Worm (Caenorhabditis elegans): Measurements from ENCODE around the gene sdz-33.

Gene sdz-33

DNA sequence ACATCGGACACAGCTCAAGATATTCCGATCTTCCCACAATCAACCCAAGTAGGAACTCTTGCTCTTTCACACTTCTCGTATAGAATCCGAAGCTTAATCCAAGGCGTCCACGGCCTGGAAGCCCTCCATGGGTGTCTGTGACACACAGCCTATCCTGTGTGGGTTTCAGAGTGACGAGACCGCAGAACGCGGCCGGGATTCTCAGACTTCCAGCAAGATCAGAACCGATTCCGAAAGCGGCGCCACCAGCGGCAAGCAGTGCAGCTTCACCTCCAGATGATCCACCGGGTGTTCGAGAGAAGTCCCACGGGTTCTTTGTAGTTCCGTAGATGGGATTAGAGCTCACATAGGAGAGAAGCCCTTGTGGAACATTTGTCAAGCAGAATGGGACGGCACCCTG, 4.5 kb upstream of the sdz-33 start:
- TF ChIP-seq unc-42 (tag; optimal IDR thresholded peaks at IDR 0.05): no peak
- no peak for TF ChIP-seq hlh-13 (GFP tag; optimal IDR thresholded peaks at IDR 0.05)
- no peak for TF ChIP-seq pha-4 (tag; optimal IDR thresholded peaks at IDR 0.05)
- TF ChIP-seq Y22D7AL.16 (tag; optimal IDR thresholded peaks at IDR 0.05): no peak
- TF ChIP-seq gmeb-2 (tag; optimal IDR thresholded peaks at IDR 0.05): no peak
- no peak for TF ChIP-seq ceh-6 (GFP tag; optimal IDR thresholded peaks at IDR 0.05)
- no peak for TF ChIP-seq ceh-22 (tag; optimal IDR thresholded peaks at IDR 0.05)
- no peak for TF ChIP-seq unc-86 (tag; optimal IDR thresholded peaks at IDR 0.05)
- no peak for TF ChIP-seq fax-1 (tag; optimal IDR thresholded peaks at IDR 0.05)
- no peak for TF ChIP-seq nhr-11 (tag; optimal IDR thresholded peaks at IDR 0.05)
- no peak for TF ChIP-seq ceh-2 (tag; optimal IDR thresholded peaks at IDR 0.05)
- no peak for TF ChIP-seq ceh-24 (tag; optimal IDR thresholded peaks at IDR 0.05)
- TF ChIP-seq ahr-1 (tag; optimal IDR thresholded peaks at IDR 0.05): no peak

DNA sequence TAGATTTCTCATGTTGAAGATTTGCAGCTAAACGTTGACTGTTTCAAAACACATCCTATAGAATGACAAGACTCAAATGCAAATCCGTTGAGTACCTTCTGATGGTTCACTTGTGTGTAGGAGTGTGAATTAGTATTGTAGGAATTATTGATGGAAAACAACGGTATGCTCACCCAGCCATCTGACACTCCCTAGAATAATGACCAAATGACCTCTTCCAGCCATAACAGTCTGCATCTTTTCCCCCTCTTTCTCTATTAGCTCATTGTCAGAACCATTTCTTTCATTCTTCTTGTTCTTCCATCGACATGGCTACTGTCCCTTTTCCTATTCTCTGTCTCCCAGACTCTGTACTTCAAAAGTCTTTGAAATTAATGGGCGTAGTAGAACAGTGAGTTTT, 1.4 kb downstream of the sdz-33 start, which contains the start of gene fbxb-24:
Gene fbxb-24 (plus strand): TSS at position 301 of the 400 bp plus-strand sequence.
- TF ChIP-seq zip-5 (tag; optimal IDR thresholded peaks at IDR 0.05) (no peak), ref-2 (tag; optimal IDR thresholded peaks at IDR 0.05) (no peak), ceh-34 (tag; optimal IDR thresholded peaks at IDR 0.05) (no peak), ceh-6 (GFP tag; optimal IDR thresholded peaks at IDR 0.05) (no peak), ztf-16 (tag; optimal IDR thresholded peaks at IDR 0.05) (no peak), fax-1 (tag; optimal IDR thresholded peaks at IDR 0.05) (no peak), npax-4 (tag; optimal IDR thresholded peaks at IDR 0.05) (no peak), ceh-31 (tag; optimal IDR thresholded peaks at IDR 0.05) (no peak), pha-2 (tag; optimal IDR thresholded peaks at IDR 0.05) (no peak), unc-86 (tag; optimal IDR thresholded peaks at IDR 0.05) (no peak), syd-9 (tag; optimal IDR thresholded peaks at IDR 0.05) (no peak), pax-1 (tag; optimal IDR thresholded peaks at IDR 0.05) (no peak), nhr-232 (tag; optimal IDR thresholded peaks at IDR 0.05) (no peak)

DNA sequence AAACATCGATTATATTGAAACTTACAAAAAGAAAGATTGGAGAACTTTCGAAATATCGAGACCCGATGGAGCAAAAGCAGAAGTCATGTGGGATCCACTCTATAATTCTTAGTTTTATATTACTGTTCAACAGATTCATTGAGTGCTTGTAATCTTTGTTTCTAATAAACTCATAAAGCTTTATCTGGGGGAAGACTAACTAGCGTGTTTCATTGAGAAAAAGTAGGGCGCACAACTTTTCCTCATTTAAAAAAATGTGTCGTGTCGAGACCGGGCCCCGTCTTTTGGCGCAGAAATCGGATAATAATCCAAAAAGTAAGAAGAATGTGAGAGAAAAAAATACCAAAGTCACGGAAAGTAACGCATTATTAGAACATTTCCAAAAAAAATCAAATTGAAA, 2.5 kb downstream of the sdz-33 start, which contains the start of gene faah-4:
Gene faah-4 (minus strand): TSS at position 101 of the 400 bp plus-strand sequence.
- TF ChIP-seq hlh-13 (GFP tag; optimal IDR thresholded peaks at IDR 0.05): no peak
- no peak for TF ChIP-seq pax-1 (tag; optimal IDR thresholded peaks at IDR 0.05)
- TF ChIP-seq ceh-9 (tag; optimal IDR thresholded peaks at IDR 0.05): no peak
- TF ChIP-seq unc-55 (GFP tag; optimal IDR thresholded peaks at IDR 0.05): no peak
- no peak for TF ChIP-seq C08G9.2 (tag; optimal IDR thresholded peaks at IDR 0.05)
- no peak for TF ChIP-seq ceh-19 (GFP tag; optimal IDR thresholded peaks at IDR 0.05)
- TF ChIP-seq ceh-30 (tag; optimal IDR thresholded peaks at IDR 0.05): no peak
- TF ChIP-seq fax-1 (tag; optimal IDR thresholded peaks at IDR 0.05): no peak
- no peak for TF ChIP-seq C38D4.7 (GFP tag; optimal IDR thresholded peaks at IDR 0.05)
- TF ChIP-seq K09A11.1 (tag; optimal IDR thresholded peaks at IDR 0.05; ENCODE audit: insufficient read depth): no peak
- TF ChIP-seq F13H6.1 (tag; optimal IDR thresholded peaks at IDR 0.05): no peak

DNA sequence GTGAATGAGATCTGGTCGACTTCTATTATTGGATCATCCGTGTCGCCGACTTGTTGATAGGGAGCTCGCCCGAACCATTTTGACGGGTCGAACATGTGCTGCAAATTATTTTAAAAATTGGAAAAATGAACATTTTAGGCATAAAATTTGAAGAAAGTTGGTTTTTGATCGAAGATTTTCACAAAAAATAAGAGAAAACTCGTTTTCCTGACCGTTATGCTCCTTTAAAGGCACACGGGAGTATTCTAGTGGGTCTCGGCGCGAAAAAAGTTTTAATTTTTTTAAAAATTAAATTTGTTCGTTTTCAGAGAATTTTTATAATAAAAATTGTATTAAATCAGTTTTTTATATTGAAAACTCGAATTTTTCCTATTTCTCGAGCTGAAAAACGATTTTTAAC, 6.9 kb downstream of the sdz-33 start, which contains the start of gene Y56A3A.16:
Gene Y56A3A.16 (minus strand): TSS at position 101 of the 400 bp plus-strand sequence.
- no peak for TF ChIP-seq ceh-14 (tag; optimal IDR thresholded peaks at IDR 0.05)
- TF ChIP-seq ceh-48 (tag; optimal IDR thresholded peaks at IDR 0.05): no peak
- no peak for TF ChIP-seq pha-2 (tag; optimal IDR thresholded peaks at IDR 0.05)
- TF ChIP-seq ahr-1 (tag; optimal IDR thresholded peaks at IDR 0.05): no peak
- no peak for TF ChIP-seq C08G9.2 (tag; optimal IDR thresholded peaks at IDR 0.05)
- TF ChIP-seq gmeb-2 (tag; optimal IDR thresholded peaks at IDR 0.05): no peak
- no peak for TF ChIP-seq zip-5 (tag; optimal IDR thresholded peaks at IDR 0.05)
- TF ChIP-seq ceh-24 (tag; optimal IDR thresholded peaks at IDR 0.05): no peak
- no peak for TF ChIP-seq npax-4 (tag; optimal IDR thresholded peaks at IDR 0.05)

DNA sequence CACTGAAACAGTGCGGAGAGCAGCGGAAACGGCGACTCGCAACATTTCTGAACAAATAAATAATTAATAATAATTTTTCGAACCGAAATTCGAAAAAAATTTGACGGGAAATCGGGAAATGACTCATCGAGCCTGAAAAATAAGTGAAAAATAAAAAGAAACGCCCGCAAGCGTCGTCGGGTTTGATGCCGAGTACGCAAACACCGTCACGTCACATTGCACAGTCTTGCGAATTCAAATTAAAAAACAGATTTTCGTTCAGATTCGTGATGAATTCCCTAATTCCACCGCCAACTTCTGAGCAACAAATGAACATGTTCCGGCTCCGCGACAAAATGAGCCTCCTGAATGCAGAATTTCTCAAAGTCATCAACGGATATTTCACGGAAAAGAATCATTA, 8.4 kb downstream of the sdz-33 start, which contains the start of the genes ndab-1 and npp-16:
Gene ndab-1 (minus strand): TSS at position 47 of the 400 bp plus-strand sequence.
Gene npp-16 (plus strand): TSS at position 263 of the 400 bp plus-strand sequence.
- no peak for TF ChIP-seq ceh-45 (GFP tag; IDR thresholded peaks at IDR 0.05)
- no peak for TF ChIP-seq dve-1 (tag; optimal IDR thresholded peaks at IDR 0.05)
- TF ChIP-seq ceh-9 (tag; optimal IDR thresholded peaks at IDR 0.05): no peak
- TF ChIP-seq unc-42 (tag; optimal IDR thresholded peaks at IDR 0.05): no peak
- TF ChIP-seq hlh-6 (tag; optimal IDR thresholded peaks at IDR 0.05): no peak
- no peak for TF ChIP-seq sdc-2 (tag; optimal IDR thresholded peaks at IDR 0.05)
- TF ChIP-seq K02D7.2 (tag; optimal IDR thresholded peaks at IDR 0.05): peak; percentile 14
- TF ChIP-seq nhr-232 (tag; optimal IDR thresholded peaks at IDR 0.05): no peak
- TF ChIP-seq sox-2 (GFP tag; IDR thresholded peaks at IDR 0.05): no peak
- peak; percentile 8 for TF ChIP-seq ref-2 (tag; optimal IDR thresholded peaks at IDR 0.05)
- no peak for TF ChIP-seq pha-4 (tag; optimal IDR thresholded peaks at IDR 0.05)
- no peak for TF ChIP-seq nhr-11 (tag; optimal IDR thresholded peaks at IDR 0.05)
- TF ChIP-seq lim-6 (tag; optimal IDR thresholded peaks at IDR 0.05): no peak
- peak; percentile 17 for TF ChIP-seq nfya-1 (tag; optimal IDR thresholded peaks at IDR 0.05)
- TF ChIP-seq ceh-31 (tag; optimal IDR thresholded peaks at IDR 0.05): no peak
- no peak for TF ChIP-seq ceh-30 (tag; optimal IDR thresholded peaks at IDR 0.05)
